Fruit fly (Drosophila melanogaster): Measurements from ENCODE around the gene CG9592.
A peak's percentile ranks its signal among the peaks of the same experiment; 100 is the strongest.

DNA sequence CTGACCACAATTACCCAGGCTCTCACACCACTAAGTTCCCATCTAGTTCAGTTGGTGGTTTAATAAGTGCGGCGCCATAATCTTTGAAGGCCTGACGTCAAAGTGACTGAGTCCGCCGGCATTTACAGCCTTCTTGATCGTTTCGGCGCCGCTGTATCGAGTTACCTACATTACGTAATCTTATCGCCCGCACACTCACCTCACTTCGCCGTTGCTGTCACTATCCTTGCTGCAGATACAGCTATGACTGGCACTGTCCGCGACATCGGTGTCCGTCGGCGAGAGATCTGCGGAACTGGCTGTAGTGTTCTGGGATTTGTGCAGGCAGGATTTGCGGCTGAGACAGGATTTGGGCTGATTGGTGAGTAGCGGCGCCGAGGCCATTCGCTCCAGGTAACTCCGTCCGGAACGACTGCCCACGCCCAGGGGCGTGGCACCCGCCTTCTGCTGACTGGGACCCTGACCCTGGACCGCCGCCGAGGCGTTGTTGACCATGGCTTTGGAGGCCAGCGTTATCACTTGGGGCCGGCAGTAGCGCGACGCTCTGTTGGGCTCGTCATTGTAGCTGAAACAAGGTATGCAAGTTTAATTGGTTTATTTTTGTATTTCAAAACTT lies 29.4 kb downstream of the CG9592 start:
- TF ChIP-seq kni (GFP tag; optimal IDR thresholded peaks at IDR 0.05) (peak; percentile 28), Neu2 (GFP tag; optimal IDR thresholded peaks at IDR 0.05; ENCODE audit: borderline replicate concordance) (no peak)

All from whole organism, embryonic.